Fruit fly (Drosophila melanogaster) whole organism, embryonic: ENCODE data around the gene mRpL28.

Experiments
- BEAF-32 ChIP-seq: fragments of 200-800 bp; sonication (Bioruptor generic); optimal IDR thresholded peaks from 3 replicates; lab custom pipeline; 2017; ENCODE audit warnings: missing biosample characterization, missing genetic modification characterization, mild to moderate bottlenecking, moderate library complexity, missing genetic modification reagents
- CG10462 ChIP-seq: fragments of 200-800 bp; sonication (Bioruptor generic); optimal IDR thresholded peaks from 2 replicates; lab custom pipeline; 2016; ENCODE audit warnings: missing biosample characterization, missing genetic modification characterization
- CG10959 ChIP-seq: fragments of 200-800 bp; sonication (Bioruptor generic); IDR thresholded peaks from 2 replicates; pipeline ENCODE4 v1.3.6; 2022; ENCODE audit warnings: missing biosample characterization, missing genetic modification characterization
- CG14860 ChIP-seq: fragments of 200-800 bp; sonication (Bioruptor generic); IDR thresholded peaks from 3 replicates; pipeline ENCODE4 v1.3.6; 2022; ENCODE audit warnings: missing biosample characterization, missing genetic modification characterization; ENCODE audit not compliant: partially characterized antibody
- CG31224 ChIP-seq: fragments of 200-800 bp; sonication (Bioruptor generic); IDR thresholded peaks from 2 replicates; pipeline ENCODE4 v1.3.6; 2022; ENCODE audit warnings: missing biosample characterization, missing genetic modification characterization
- CG31365 ChIP-seq: fragments of 200-800 bp; sonication (Bioruptor generic); optimal IDR thresholded peaks from 2 replicates; lab custom pipeline; 2018; ENCODE audit warnings: missing biosample characterization, mild to moderate bottlenecking, missing genetic modification characterization
- CG6175 ChIP-seq: fragments of 200-800 bp; sonication (Bioruptor generic); IDR thresholded peaks from 3 replicates; pipeline ENCODE4 v1.3.6; 2022; ENCODE audit warnings: missing biosample characterization, missing genetic modification characterization
- CG6272 ChIP-seq: fragments of 200-800 bp; sonication (Bioruptor generic); IDR thresholded peaks from 2 replicates; pipeline ENCODE4 v1.3.6; 2022; ENCODE audit warnings: missing biosample characterization, missing genetic modification characterization
- CG6791 ChIP-seq: fragments of 200-800 bp; sonication (Bioruptor generic); IDR thresholded peaks from 3 replicates; pipeline ENCODE4 v1.3.6; 2022; ENCODE audit warnings: missing biosample characterization, missing genetic modification characterization; ENCODE audit not compliant: partially characterized antibody
- CG7745 ChIP-seq: fragments of 200-800 bp; sonication (Bioruptor generic); optimal IDR thresholded peaks from 2 replicates; lab custom pipeline; 2018; ENCODE audit warnings: missing biosample characterization, mild to moderate bottlenecking, missing genetic modification characterization, moderate library complexity
- CG9437 ChIP-seq: fragments of 200-800 bp; sonication (Bioruptor generic); optimal IDR thresholded peaks from 2 replicates; lab custom pipeline; 2018; ENCODE audit warnings: missing biosample characterization, mild to moderate bottlenecking, missing genetic modification characterization
- CTCF ChIP-seq: fragments of 200-800 bp; sonication (Bioruptor generic); optimal IDR thresholded peaks from 2 replicates; lab custom pipeline; 2017; ENCODE audit warnings: missing biosample characterization, mild to moderate bottlenecking, missing genetic modification characterization, moderate library complexity
- D19B ChIP-seq: fragments of 200-800 bp; sonication (Bioruptor generic); optimal IDR thresholded peaks from 2 replicates; lab custom pipeline; 2017; ENCODE audit warnings: missing biosample characterization, mild to moderate bottlenecking, missing genetic modification characterization
- GATAe ChIP-seq: fragments of 200-800 bp; sonication (Bioruptor generic); conservative IDR thresholded peaks from 2 replicates; pipeline ENCODE4 v1.3.6; 2022; ENCODE audit warnings: missing biosample characterization, missing genetic modification characterization
- Hey ChIP-seq: fragments of 200-800 bp; sonication (Bioruptor generic); optimal IDR thresholded peaks from 3 replicates; lab custom pipeline; 2018; ENCODE audit warnings: missing biosample characterization, mild to moderate bottlenecking, missing genetic modification characterization
- HmgZ ChIP-seq: fragments of 200-800 bp; sonication (Bioruptor generic); optimal IDR thresholded peaks from 2 replicates; lab custom pipeline; 2018; ENCODE audit warnings: missing biosample characterization, mild to moderate bottlenecking, missing genetic modification characterization
- Hmx ChIP-seq: fragments of 200-800 bp; sonication (Bioruptor generic); optimal IDR thresholded peaks from 2 replicates; lab custom pipeline; 2016; ENCODE audit warnings: missing biosample characterization, missing genetic modification characterization
- Hr78 ChIP-seq, 2 experiments: fragments of 200-800 bp in 1 of 2; fragments of >200 bp in 1 of 2; sonication (Bioruptor generic) in 1 of 2; optimal IDR thresholded peaks; 2 replicates each; lab custom pipeline; 2017 to 2019; ENCODE audit warnings: missing biosample characterization in 2 of 2, missing genetic modification characterization in 2 of 2, mild to moderate bottlenecking in 1 of 2, moderate library complexity in 1 of 2
- MBD-R2 ChIP-seq: fragments of 200-800 bp; sonication (Bioruptor generic); IDR thresholded peaks from 2 replicates; pipeline ENCODE4 v1.3.6; 2022; ENCODE audit warnings: missing biosample characterization, missing genetic modification characterization
- Nf-YC ChIP-seq: fragments of 200-800 bp; optimal IDR thresholded peaks from 3 replicates; lab custom pipeline; 2019; ENCODE audit warnings: missing biosample characterization, mild to moderate bottlenecking, missing genetic modification characterization, moderate library complexity
- YL-1 ChIP-seq: fragments of 200-800 bp; sonication (Bioruptor generic); optimal IDR thresholded peaks from 3 replicates; lab custom pipeline; 2017; ENCODE audit warnings: missing biosample characterization, mild to moderate bottlenecking, missing genetic modification characterization
- abd-A ChIP-seq: fragments of 200-800 bp; sonication (Bioruptor generic); optimal IDR thresholded peaks from 3 replicates; lab custom pipeline; 2019; ENCODE audit warnings: missing biosample characterization, mild to moderate bottlenecking, missing genetic modification characterization, moderate library complexity
- bab2 ChIP-seq: fragments of 200-800 bp; sonication (Bioruptor generic); optimal IDR thresholded peaks from 2 replicates; lab custom pipeline; 2016; ENCODE audit warnings: missing biosample characterization, missing genetic modification characterization
- chinmo ChIP-seq: fragments of 200-800 bp; sonication (Bioruptor generic); IDR thresholded peaks from 4 replicates; pipeline ENCODE4 v1.3.6; 2022; ENCODE audit warnings: missing biosample characterization, missing genetic modification characterization; ENCODE audit not compliant: partially characterized antibody
- cwo ChIP-seq: fragments of 200-800 bp; sonication (Bioruptor generic); optimal IDR thresholded peaks from 3 replicates; lab custom pipeline; 2017; ENCODE audit warnings: missing biosample characterization, missing genetic modification characterization, mild to moderate bottlenecking, moderate library complexity, missing genetic modification reagents
- disco-r ChIP-seq: fragments of 200-800 bp; sonication (Bioruptor generic); optimal IDR thresholded peaks from 2 replicates; lab custom pipeline; 2016; ENCODE audit warnings: missing biosample characterization, missing genetic modification characterization
- en ChIP-seq: fragments of 200-800 bp; sonication (Bioruptor generic); optimal IDR thresholded peaks from 2 replicates; lab custom pipeline; 2016; ENCODE audit warnings: missing biosample characterization, missing genetic modification characterization
- ewg ChIP-seq: fragments of 200-800 bp; sonication (Bioruptor generic); optimal IDR thresholded peaks from 3 replicates; lab custom pipeline; 2017; ENCODE audit warnings: mild to moderate bottlenecking, missing biosample characterization, missing genetic modification reagents, missing genetic modification characterization
- exex ChIP-seq: fragments of 200-800 bp; sonication (Bioruptor generic); optimal IDR thresholded peaks from 4 replicates; lab custom pipeline; 2018; ENCODE audit warnings: missing biosample characterization, mild to moderate bottlenecking, missing genetic modification characterization, moderate library complexity
- ftz-f1 ChIP-seq: fragments of 200-800 bp; sonication (Bioruptor generic); optimal IDR thresholded peaks from 2 replicates; lab custom pipeline; 2016; ENCODE audit warnings: missing biosample characterization, missing genetic modification characterization
- grn ChIP-seq: fragments of 200-800 bp; sonication (Bioruptor generic); optimal IDR thresholded peaks from 3 replicates; lab custom pipeline; 2017; ENCODE audit warnings: missing biosample characterization, missing genetic modification characterization
- h ChIP-seq: fragments of >200 bp; optimal IDR thresholded peaks from 2 replicates; lab custom pipeline; 2017
- inv ChIP-seq: fragments of 200-800 bp; sonication (Bioruptor generic); IDR thresholded peaks from 2 replicates; pipeline ENCODE4 v1.3.6; 2022; ENCODE audit warnings: missing biosample characterization, missing genetic modification characterization; ENCODE audit not compliant: partially characterized antibody
- kah ChIP-seq: fragments of 200-800 bp; sonication (Bioruptor generic); optimal IDR thresholded peaks from 2 replicates; lab custom pipeline; 2018; ENCODE audit warnings: missing biosample characterization, mild to moderate bottlenecking, missing genetic modification characterization
- knrl ChIP-seq: fragments of 200-800 bp; sonication (Bioruptor generic); IDR thresholded peaks from 3 replicates; pipeline ENCODE4 v1.3.6; 2022; ENCODE audit warnings: missing biosample characterization, missing genetic modification characterization; ENCODE audit not compliant: partially characterized antibody
- luna ChIP-seq: fragments of 200-800 bp; sonication (Bioruptor generic); optimal IDR thresholded peaks from 2 replicates; lab custom pipeline; 2016; ENCODE audit warnings: missing biosample characterization, missing genetic modification characterization
- mirr ChIP-seq: fragments of 200-800 bp; sonication (Bioruptor generic); optimal IDR thresholded peaks from 3 replicates; lab custom pipeline; 2018; ENCODE audit warnings: missing biosample characterization, mild to moderate bottlenecking, missing genetic modification characterization
- nmo ChIP-seq: fragments of 200-800 bp; sonication (Bioruptor generic); optimal IDR thresholded peaks from 2 replicates; lab custom pipeline; 2018; ENCODE audit warnings: missing biosample characterization, mild to moderate bottlenecking, missing genetic modification characterization, moderate library complexity
- salm ChIP-seq: fragments of 200-800 bp; sonication (Bioruptor generic); optimal IDR thresholded peaks from 2 replicates; lab custom pipeline; 2018; ENCODE audit warnings: missing biosample characterization, mild to moderate bottlenecking, missing genetic modification characterization
- scrt ChIP-seq: fragments of 200-800 bp; sonication (Bioruptor generic); optimal IDR thresholded peaks from 2 replicates; lab custom pipeline; 2018; ENCODE audit warnings: missing biosample characterization, mild to moderate bottlenecking, missing genetic modification characterization, moderate library complexity
- sr ChIP-seq: fragments of 200-800 bp; sonication (Bioruptor generic); IDR thresholded peaks from 3 replicates; pipeline ENCODE4 v1.3.6; 2022; ENCODE audit warnings: missing biosample characterization, missing genetic modification characterization
- sug ChIP-seq: fragments of 200-800 bp; optimal IDR thresholded peaks from 2 replicates; lab custom pipeline; 2019; ENCODE audit warnings: missing biosample characterization, mild to moderate bottlenecking, missing genetic modification characterization, moderate library complexity
- tx ChIP-seq: fragments of 200-800 bp; sonication (Bioruptor generic); optimal IDR thresholded peaks from 2 replicates; lab custom pipeline; 2016; ENCODE audit warnings: missing biosample characterization, missing genetic modification characterization
- vnd ChIP-seq: fragments of 200-800 bp; sonication (Bioruptor generic); IDR thresholded peaks from 3 replicates; pipeline ENCODE4 v1.3.6; 2022; ENCODE audit warnings: missing biosample characterization, missing genetic modification characterization; ENCODE audit not compliant: partially characterized antibody

mRpL28 gene

DNA sequence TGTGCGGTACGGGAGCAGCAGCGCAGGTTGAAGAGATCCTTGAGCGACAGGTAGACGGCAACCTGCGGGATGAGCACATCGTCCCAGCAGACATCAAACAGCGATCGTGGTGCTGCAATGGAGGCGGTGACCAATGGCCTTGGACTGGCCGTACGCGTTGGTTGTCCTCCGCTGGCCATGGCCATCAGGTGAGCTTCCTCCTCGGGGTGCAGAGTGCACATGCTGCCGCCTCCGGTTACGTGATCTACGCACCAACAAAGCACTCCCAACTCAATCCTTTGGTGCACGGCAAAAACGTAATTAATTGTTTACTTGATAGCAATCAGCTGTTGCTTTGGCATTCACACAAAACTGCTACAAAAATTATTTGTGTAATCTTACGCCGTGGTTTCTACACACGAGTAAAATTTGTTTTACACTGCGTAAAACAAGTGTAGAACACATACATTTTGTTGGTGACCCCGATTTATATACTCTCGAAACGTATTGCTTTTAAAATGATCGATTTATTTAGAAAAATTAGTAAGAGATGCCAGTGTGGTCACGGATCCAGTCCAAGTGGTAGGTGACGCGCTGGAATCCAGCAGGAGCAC lies 24.2 kb upstream of the mRpL28 start, which contains the start of gene jet (continued):
- peak; percentile 57 for TF ChIP-seq HmgZ
- TF ChIP-seq ftz-f1 (GFP tag; lab: Kevin White, UChicago), result peak; percentile 81
- TF ChIP-seq CG14860 (GFP tag; lab: Robert Waterston, UW), result peak; percentile 27; the same call in 1 of the 3 replicates
- TF ChIP-seq vnd (GFP tag; lab: Robert Waterston, UW), result peak; percentile 43; the same call in 1 of the 3 replicates
- peak; percentile 26 for TF ChIP-seq Nf-YC (tag; lab: Kevin White, UChicago)
- peak; percentile 9 for TF ChIP-seq nmo (GFP tag; lab: Kevin White, UChicago)
- TF ChIP-seq chinmo (GFP tag; lab: Robert Waterston, UW), result 0 out of 4 replicates have a peak, but pooled peaks have one; percentile 23
- peak; percentile 57; the same call in 2 of the 3 replicates for TF ChIP-seq CG6791 (GFP tag; lab: Robert Waterston, UW)
- TF ChIP-seq CG7745 (tag; lab: Kevin White, UChicago), result no peak
- TF ChIP-seq knrl, result peak; percentile 63
- TF ChIP-seq CTCF (GFP tag; lab: Kevin White, UChicago), result peak; percentile 57
- TF ChIP-seq salm, result no peak
- no peak for TF ChIP-seq en
- peak; percentile 19 for TF ChIP-seq CG9437
- TF ChIP-seq BEAF-32 (GFP tag; lab: Kevin White, UChicago), result peak; percentile 24
- 0 out of 2 replicates have a peak, but pooled peaks have one; percentile 8 for TF ChIP-seq inv
- peak; percentile 1 for TF ChIP-seq scrt
- no peak for TF ChIP-seq ewg (GFP tag; lab: Kevin White, UChicago)

DNA sequence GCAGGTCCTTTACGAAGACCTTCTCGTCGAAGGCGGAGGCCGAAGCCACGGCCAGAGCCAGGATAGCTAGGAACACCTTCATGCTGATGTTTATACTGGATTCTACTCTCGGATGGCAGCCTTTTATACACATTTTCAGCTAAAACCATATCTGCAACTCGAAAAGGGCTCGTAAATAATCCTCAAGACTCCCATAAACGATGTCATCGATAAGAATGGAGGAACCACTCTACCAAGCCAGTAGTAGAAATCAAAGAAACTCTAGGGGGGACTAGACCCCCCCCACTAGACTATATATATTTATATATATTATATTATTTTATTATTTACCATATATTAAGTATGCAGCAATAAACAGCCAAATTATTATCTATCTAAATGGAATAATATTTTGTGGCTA lies 23.1 kb upstream of the mRpL28 start, which contains the start of gene Jon25Biii:
Jon25Biii (minus strand) TSS at position 101 of the 400 bp plus-strand sequence.
- no peak for TF ChIP-seq sr
- peak; percentile 84 for TF ChIP-seq sug (tag; lab: Kevin White, UChicago)

DNA sequence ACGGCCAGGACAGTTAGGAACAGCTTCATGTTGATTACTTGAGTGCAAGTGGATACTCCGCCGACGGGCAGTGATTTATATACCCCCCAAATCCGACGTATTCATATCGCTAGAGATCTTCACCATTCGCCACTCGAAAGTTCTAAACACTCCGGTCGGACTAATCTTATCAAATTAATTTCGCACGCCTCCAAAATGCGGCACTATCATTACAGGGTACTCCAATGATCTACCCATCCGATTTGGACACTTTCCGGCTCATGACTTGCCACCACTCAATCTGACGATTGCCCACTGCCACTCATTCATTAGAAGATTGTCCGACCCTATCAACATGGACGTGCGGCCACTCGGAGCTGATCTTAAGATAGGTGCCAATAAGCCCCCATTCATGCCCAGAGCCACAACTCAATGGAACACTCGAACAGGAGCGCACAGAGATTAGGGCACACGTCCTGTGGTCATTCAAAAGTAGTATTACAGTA lies 20.6 kb upstream of the mRpL28 start, which contains the start of gene Jon25Bii:
Jon25Bii (minus strand) TSS at position 51 of the 485 bp plus-strand sequence.
- peak; percentile 77 for TF ChIP-seq Hey
- TF ChIP-seq cwo (GFP tag; lab: Kevin White, UChicago), result peak; percentile 9
- TF ChIP-seq vnd (GFP tag; lab: Robert Waterston, UW), result peak; percentile 36; the same call in 1 of the 3 replicates
- peak; percentile 41 for TF ChIP-seq D19B (GFP tag; lab: Kevin White, UChicago)
- TF ChIP-seq Hr78 (GFP tag; optimal IDR thresholded peaks at IDR 0.05; lab: Kevin White, UChicago), result no peak
- peak; percentile 84 for TF ChIP-seq grn (GFP tag; lab: Kevin White, UChicago)
- peak; percentile 92 for TF ChIP-seq exex (tag; lab: Kevin White, UChicago)
- TF ChIP-seq GATAe (GFP tag; lab: Robert Waterston, UW), result peak; percentile 37; the same call in 1 of the 2 replicates
- TF ChIP-seq CG10462 (GFP tag; lab: Kevin White, UChicago), result no peak
- peak; percentile 8; the same call in 1 of the 3 replicates for TF ChIP-seq CG6175 (GFP tag; lab: Robert Waterston, UW)
- peak; percentile 70 for TF ChIP-seq sug (tag; lab: Kevin White, UChicago)
- no peak for TF ChIP-seq bab2
- TF ChIP-seq mirr (GFP tag; lab: Kevin White, UChicago), result peak; percentile 80
- TF ChIP-seq, all 482 proteins: peak for 10

dm6 chr2L:4955094-4955823 lies 18.5 kb upstream of the mRpL28 start, which contains the start of the genes Jon25Bi and Marcal1:
Jon25Bi (minus strand) TSS chr2L:4955144.
Marcal1 (plus strand) TSS chr2L:4955509.
- no peak for TF ChIP-seq CG10959 (GFP tag; lab: Robert Waterston, UW)
- no peak for TF ChIP-seq disco-r
- TF ChIP-seq CG31365, result no peak
- no peak for TF ChIP-seq CG31224
- TF ChIP-seq Hmx (GFP tag; lab: Kevin White, UChicago), result no peak
- TF ChIP-seq YL-1 (GFP tag; lab: Kevin White, UChicago), result peak; percentile 4
- TF ChIP-seq h (lab: Kevin White, UChicago), result no peak
- TF ChIP-seq luna (GFP tag; lab: Kevin White, UChicago), result no peak
- no peak for TF ChIP-seq CG6272
- TF ChIP-seq abd-A (tag; lab: Kevin White, UChicago), result no peak
- TF ChIP-seq MBD-R2 (GFP tag; lab: Robert Waterston, UW), result peak; percentile 80
- TF ChIP-seq CTCF (GFP tag; lab: Kevin White, UChicago), result peak; percentile 34
- no peak for TF ChIP-seq tx (GFP tag; lab: Kevin White, UChicago)
- peak; percentile 50 for TF ChIP-seq kah (GFP tag; lab: Kevin White, UChicago)
